Worm (Caenorhabditis elegans) whole organism, L3 larva: ENCODE results near the gene C26D10.4.

Experiments used
- R02D3.7 ChIP-seq: fragments of 150-350 bp; optimal IDR thresholded peaks from 2 replicates; lab custom pipeline; 2014; ENCODE audit warnings: missing biosample characterization, missing genetic modification characterization
- ZK546.5 ChIP-seq: sonication (generic microtip); optimal IDR thresholded peaks from 2 replicates; lab custom pipeline; 2017; ENCODE audit warnings: missing biosample characterization, missing genetic modification characterization
- ama-1 ChIP-seq: fragments of 150-350 bp; optimal IDR thresholded peaks from 2 replicates; lab custom pipeline; 2018
- daf-12 ChIP-seq: fragments of 150-350 bp; optimal IDR thresholded peaks from 2 replicates; lab custom pipeline; 2014; ENCODE audit warnings: missing biosample characterization, missing genetic modification reagents, missing genetic modification characterization
- jun-1 ChIP-seq: fragments of 150-350 bp; optimal IDR thresholded peaks from 2 replicates; lab custom pipeline; 2014; ENCODE audit warnings: missing biosample characterization, missing genetic modification reagents, missing genetic modification characterization
- mdl-1 ChIP-seq: fragments of 150-350 bp; optimal IDR thresholded peaks from 2 replicates; lab custom pipeline; 2014; ENCODE audit warnings: missing biosample characterization, missing genetic modification characterization
- nhr-11 ChIP-seq: fragments of 150-350 bp; optimal IDR thresholded peaks from 2 replicates; lab custom pipeline; 2014; ENCODE audit warnings: missing biosample characterization, missing genetic modification characterization
- nhr-237 ChIP-seq: fragments of 150-350 bp; optimal IDR thresholded peaks from 2 replicates; lab custom pipeline; 2014; ENCODE audit warnings: missing biosample characterization, missing genetic modification characterization
- nhr-28 ChIP-seq: fragments of 150-350 bp; optimal IDR thresholded peaks from 2 replicates; lab custom pipeline; 2014; ENCODE audit warnings: missing biosample characterization, missing genetic modification characterization
- pha-4 ChIP-seq: fragments of 150-350 bp; optimal IDR thresholded peaks from 2 replicates; lab custom pipeline; 2014; ENCODE audit warnings: missing biosample characterization, missing genetic modification reagents, missing genetic modification characterization
- skn-1 ChIP-seq: fragments of 150-350 bp; optimal IDR thresholded peaks from 2 replicates; lab custom pipeline; 2014; ENCODE audit warnings: missing biosample characterization, missing genetic modification characterization
- snpc-4 ChIP-seq: fragments of 150-350 bp; optimal IDR thresholded peaks from 2 replicates; lab custom pipeline; 2014; ENCODE audit warnings: missing biosample characterization, missing genetic modification characterization
- unc-62 ChIP-seq: fragments of 150-350 bp; sonication (generic microtip); optimal IDR thresholded peaks from 4 replicates; lab custom pipeline; 2014; ENCODE audit warnings: missing biosample characterization, missing genetic modification reagents, missing genetic modification characterization
- ztf-11 ChIP-seq: fragments of 150-350 bp; optimal IDR thresholded peaks from 2 replicates; lab custom pipeline; 2014; ENCODE audit warnings: missing biosample characterization, missing genetic modification characterization

DNA sequence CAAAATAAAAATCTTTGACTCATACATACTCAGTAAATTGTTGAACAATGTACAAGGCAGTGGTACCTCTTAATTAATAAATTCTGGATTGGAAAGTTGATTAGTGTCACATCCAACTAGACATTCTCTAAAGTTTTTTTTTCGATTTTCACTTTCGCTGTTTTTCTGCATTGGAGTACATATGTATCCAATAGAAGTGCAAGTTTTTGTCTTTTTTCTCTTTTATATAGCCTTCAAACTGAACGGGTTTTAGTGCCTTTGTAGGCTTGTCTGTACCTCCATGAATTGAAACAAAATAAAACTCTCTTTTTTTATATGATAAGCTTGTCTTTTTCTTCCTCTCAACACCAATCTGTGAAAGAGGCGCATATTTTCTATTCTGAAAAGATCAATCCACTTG is 50.6 kb downstream of the C26D10.4 start:
- TF ChIP-seq R02D3.7 (tag; lab: Kevin White, UChicago) = no peak
- TF ChIP-seq ZK546.5 (tag; lab: Kevin White, UChicago) = no peak
- TF ChIP-seq unc-62 (GFP tag; lab: Kevin White, UChicago) = no peak
- TF ChIP-seq pha-4 (tag; lab: Kevin White, UChicago) = no peak
- no peak for TF ChIP-seq daf-12
- no peak for TF ChIP-seq snpc-4 (tag; lab: Kevin White, UChicago)
- no peak for TF ChIP-seq nhr-28 (tag; lab: Kevin White, UChicago)
- TF ChIP-seq mdl-1 (tag; lab: Kevin White, UChicago) = no peak
- TF ChIP-seq ama-1 = no peak
- TF ChIP-seq ztf-11 (tag; lab: Kevin White, UChicago) = no peak
- no peak for TF ChIP-seq skn-1 (tag; lab: Kevin White, UChicago)
- no peak for TF ChIP-seq jun-1
- no peak for TF ChIP-seq nhr-11
- TF ChIP-seq nhr-237 (tag; lab: Kevin White, UChicago) = no peak
